Worm (Caenorhabditis elegans): ENCODE results near the gene his-24.

his-24 gene

ce11 chrX:14477338-14477737 lies 12.6 kb upstream of the his-24 start:
- TF ChIP-seq ztf-4 (tag; optimal IDR thresholded peaks at IDR 0.05) (no peak), elt-2 (tag; optimal IDR thresholded peaks at IDR 0.05) (peak; percentile 17), elt-3 (tag; optimal IDR thresholded peaks at IDR 0.05) (no peak), zag-1 (tag; optimal IDR thresholded peaks at IDR 0.05) (no peak), ceh-28 (tag; optimal IDR thresholded peaks at IDR 0.05) (no peak), nhr-25 (tag; optimal IDR thresholded peaks at IDR 0.05) (no peak), snpc-4 (tag; optimal IDR thresholded peaks at IDR 0.05) (peak; percentile 92)

ce11 chrX:14478193-14478592 lies 11.7 kb upstream of the his-24 start:
- TF ChIP-seq lin-39 (tag; optimal IDR thresholded peaks at IDR 0.05): no peak
- no peak for TF ChIP-seq hmg-11 (tag; optimal IDR thresholded peaks at IDR 0.05)
- TF ChIP-seq ceh-9 (tag; optimal IDR thresholded peaks at IDR 0.05): no peak
- peak; percentile 98 for TF ChIP-seq snpc-4 (tag; optimal IDR thresholded peaks at IDR 0.05)
- no peak for TF ChIP-seq eor-1 (tag; optimal IDR thresholded peaks at IDR 0.05)
- peak; percentile 36 for TF ChIP-seq nfya-1 (tag; optimal IDR thresholded peaks at IDR 0.05; ENCODE audit: insufficient read depth)
- peak; percentile 25 for TF ChIP-seq ceh-82 (tag; optimal IDR thresholded peaks at IDR 0.05)
- no peak for TF ChIP-seq elt-3 (tag; optimal IDR thresholded peaks at IDR 0.05)

ce11 chrX:14478743-14479428 lies 11.0 kb upstream of the his-24 start, which contains the start of gene M163.11:
Gene M163.11 (plus strand): TSS chrX:14479378.
- TF ChIP-seq mdl-1 (tag; optimal IDR thresholded peaks at IDR 0.05) (no peak), hmg-11 (tag; optimal IDR thresholded peaks at IDR 0.05) (no peak), ZK546.5 (tag; optimal IDR thresholded peaks at IDR 0.05) (no peak), unc-39 (tag; optimal IDR thresholded peaks at IDR 0.05) (no peak), nhr-11 (tag; optimal IDR thresholded peaks at IDR 0.05) (no peak), lsy-12 (tag; optimal IDR thresholded peaks at IDR 0.05) (peak; percentile 3), elt-1 (tag; optimal IDR thresholded peaks at IDR 0.05) (no peak), elt-2 (tag; optimal IDR thresholded peaks at IDR 0.05) (peak; percentile 36), ama-1 (optimal IDR thresholded peaks at IDR 0.05) (no peak), eor-1 (tag; optimal IDR thresholded peaks at IDR 0.05) (no peak), nhr-25 (tag; optimal IDR thresholded peaks at IDR 0.05) (peak; percentile 8), nhr-43 (tag; optimal IDR thresholded peaks at IDR 0.05; ENCODE audit: poor library complexity, severe bottlenecking) (peak; percentile 71), nhr-23 (tag; optimal IDR thresholded peaks at IDR 0.05) (no peak), nhr-12 (tag; optimal IDR thresholded peaks at IDR 0.05) (no peak)

- TF ChIP-seq ztf-4 (tag; optimal IDR thresholded peaks at IDR 0.05) (no peak), jun-1 (tag; optimal IDR thresholded peaks at IDR 0.05) (peak; percentile 53), nhr-67 (tag; optimal IDR thresholded peaks at IDR 0.05) (no peak), pqm-1 (tag; optimal IDR thresholded peaks at IDR 0.05) (no peak), egl-27 (tag; optimal IDR thresholded peaks at IDR 0.05) (no peak), nhr-28 (tag; optimal IDR thresholded peaks at IDR 0.05) (no peak), nhr-23 (tag; optimal IDR thresholded peaks at IDR 0.05) (peak; percentile 86), nhr-43 (tag; optimal IDR thresholded peaks at IDR 0.05; ENCODE audit: poor library complexity, severe bottlenecking) (peak; percentile 75), ceh-16 (tag; optimal IDR thresholded peaks at IDR 0.05) (no peak), ama-1 (optimal IDR thresholded peaks at IDR 0.05) (no peak), elt-3 (tag; optimal IDR thresholded peaks at IDR 0.05) (no peak), unc-62 (GFP tag; optimal IDR thresholded peaks at IDR 0.05) (no peak), lin-15B (tag; optimal IDR thresholded peaks at IDR 0.05) (peak; percentile 51), nhr-12 (tag; optimal IDR thresholded peaks at IDR 0.05) (no peak), ceh-28 (tag; optimal IDR thresholded peaks at IDR 0.05) (peak; percentile 70), nhr-25 (tag; optimal IDR thresholded peaks at IDR 0.05) (peak; percentile 83), zag-1 (tag; optimal IDR thresholded peaks at IDR 0.05) (no peak), nhr-237 (tag; optimal IDR thresholded peaks at IDR 0.05) (no peak), ZK546.5 (tag; optimal IDR thresholded peaks at IDR 0.05) (no peak), fos-1 (tag; optimal IDR thresholded peaks at IDR 0.05) (no peak), egl-5 (tag; optimal IDR thresholded peaks at IDR 0.05) (no peak), ceh-82 (tag; optimal IDR thresholded peaks at IDR 0.05) (peak; percentile 13), aly-2 (tag; optimal IDR thresholded peaks at IDR 0.05) (no peak), eor-1 (tag; optimal IDR thresholded peaks at IDR 0.05) (no peak), elt-2 (tag; optimal IDR thresholded peaks at IDR 0.05) (peak; percentile 61), pha-4 (tag; optimal IDR thresholded peaks at IDR 0.05) (peak; percentile 85), nhr-76 (tag; optimal IDR thresholded peaks at IDR 0.05) (no peak), snpc-4 (tag; optimal IDR thresholded peaks at IDR 0.05) (peak; percentile 93), daf-12 (tag; optimal IDR thresholded peaks at IDR 0.05) (no peak), unc-39 (tag; optimal IDR thresholded peaks at IDR 0.05) (no peak), R02D3.7 (tag; optimal IDR thresholded peaks at IDR 0.05) (peak; percentile 51), lsy-12 (tag; optimal IDR thresholded peaks at IDR 0.05) (no peak), sea-2 (GFP tag; optimal IDR thresholded peaks at IDR 0.05) (no peak), nhr-11 (tag; optimal IDR thresholded peaks at IDR 0.05) (peak; percentile 40), hmg-11 (tag; optimal IDR thresholded peaks at IDR 0.05) (peak; percentile 74), mdl-1 (tag; optimal IDR thresholded peaks at IDR 0.05) (no peak), elt-1 (tag; optimal IDR thresholded peaks at IDR 0.05) (peak; percentile 17), fkh-10 (GFP tag; optimal IDR thresholded peaks at IDR 0.05) (no peak), nfya-1 (tag; optimal IDR thresholded peaks at IDR 0.05; ENCODE audit: insufficient read depth) (peak; percentile 80), fkh-2 (tag; optimal IDR thresholded peaks at IDR 0.05) (no peak), ztf-11 (tag; optimal IDR thresholded peaks at IDR 0.05) (no peak)
These were observed 9.6 kb upstream of the his-24 start, which contains the start of gene gfi-3 for ce11 chrX:14480248-14480647. Gene gfi-3 (plus strand): TSS chrX:14480572.
